Fruit fly (Drosophila melanogaster): ENCODE measurements around the gene Mcm2.

Mcm2 gene

dm6 chr3R:8269740-8270139 lies 5.0 kb downstream of the Mcm2 start, which contains the start of gene CG9630 (continued):
- TF ChIP-seq Bgb (GFP tag; IDR thresholded peaks at IDR 0.05; ENCODE audit: partially characterized antibody) (peak; percentile 73), Mrtf (GFP tag; IDR thresholded peaks at IDR 0.05) (no peak), CG32532 (GFP tag; IDR thresholded peaks at IDR 0.05) (no peak), pan (optimal IDR thresholded peaks at IDR 0.05) (no peak), pan (GFP tag; optimal IDR thresholded peaks at IDR 0.05 in 1 of 2, IDR thresholded peaks at IDR 0.05 in 1 of 2) (no peak), CG14667 (GFP tag; IDR thresholded peaks at IDR 0.05) (no peak), Adf1 (GFP tag; IDR thresholded peaks at IDR 0.05) (0 out of 2 replicates have a peak, but pooled peaks have one; percentile 16), CG4282 (GFP tag; optimal IDR thresholded peaks at IDR 0.05) (no peak), tna (GFP tag; IDR thresholded peaks at IDR 0.05; ENCODE audit: partially characterized antibody) (peak; percentile 31; the same call in 1 of the 2 replicates), stc (GFP tag; IDR thresholded peaks at IDR 0.05) (no peak), CG12659 (GFP tag; optimal IDR thresholded peaks at IDR 0.05) (peak; percentile 12), CG13287 (GFP tag; IDR thresholded peaks at IDR 0.05; ENCODE audit: partially characterized antibody) (peak; percentile 80), cad (GFP tag; optimal IDR thresholded peaks at IDR 0.05) (no peak), E2f2 (GFP tag; IDR thresholded peaks at IDR 0.05) (peak; percentile 100), vnd (GFP tag; IDR thresholded peaks at IDR 0.05; ENCODE audit: partially characterized antibody) (0 out of 3 replicates have a peak, but pooled peaks have one; percentile 41), zen2 (GFP tag; IDR thresholded peaks at IDR 0.05; ENCODE audit: partially characterized antibody) (peak; percentile 68; the same call in 2 of the 3 replicates), CG8388 (GFP tag; optimal IDR thresholded peaks at IDR 0.05) (no peak), zfh1 (GFP tag; IDR thresholded peaks at IDR 0.05) (no peak), tup (GFP tag; optimal IDR thresholded peaks at IDR 0.05) (no peak), tio (GFP tag; optimal IDR thresholded peaks at IDR 0.05) (no peak), CG7745 (tag; optimal IDR thresholded peaks at IDR 0.05) (no peak), sug (tag; optimal IDR thresholded peaks at IDR 0.05) (no peak), trh (GFP tag; optimal IDR thresholded peaks at IDR 0.05) (no peak), Optix (GFP tag; IDR thresholded peaks at IDR 0.05) (no peak), H2.0 (GFP tag; IDR thresholded peaks at IDR 0.05) (no peak), Ravus (GFP tag; IDR thresholded peaks at IDR 0.05) (no peak), Fer3 (tag; optimal IDR thresholded peaks at IDR 0.05) (no peak), CG2116 (GFP tag; optimal IDR thresholded peaks at IDR 0.05) (peak; percentile 87), Lhr (GFP tag; optimal IDR thresholded peaks at IDR 0.05) (peak; percentile 42), tgo (GFP tag; IDR thresholded peaks at IDR 0.05) (no peak), BEAF-32 (GFP tag; optimal IDR thresholded peaks at IDR 0.05) (peak; percentile 72), CG1602 (GFP tag; optimal IDR thresholded peaks at IDR 0.05) (no peak), dmrt99B (tag; optimal IDR thresholded peaks at IDR 0.05) (no peak), Myb (GFP tag; optimal IDR thresholded peaks at IDR 0.05) (no peak), Med (GFP tag) (peak; percentile 87), gt (GFP tag; IDR thresholded peaks at IDR 0.05) (no peak), insv (GFP tag; optimal IDR thresholded peaks at IDR 0.05) (peak in 1 of 2 experiments; percentile 2), CG1832 (GFP tag; optimal IDR thresholded peaks at IDR 0.05) (no peak), CG4404 (GFP tag; IDR thresholded peaks at IDR 0.05) (no peak), sna (GFP tag; IDR thresholded peaks at IDR 0.05; ENCODE audit: partially characterized antibody) (peak; percentile 71; the same call in 1 of the 2 replicates), inv (GFP tag; IDR thresholded peaks at IDR 0.05; ENCODE audit: partially characterized antibody) (peak; percentile 43; the same call in 1 of the 2 replicates), br (optimal IDR thresholded peaks at IDR 0.05) (no peak), CG14050 (GFP tag; IDR thresholded peaks at IDR 0.05) (no peak), phol (tag; optimal IDR thresholded peaks at IDR 0.05) (peak; percentile 66), CG8478 (optimal IDR thresholded peaks at IDR 0.05) (no peak), crc (GFP tag; optimal IDR thresholded peaks at IDR 0.05) (no peak), HmgZ (tag; optimal IDR thresholded peaks at IDR 0.05) (peak; percentile 73), Hey (tag; optimal IDR thresholded peaks at IDR 0.05) (no peak), gsb-n (tag; optimal IDR thresholded peaks at IDR 0.05) (no peak), Dll (GFP tag; IDR thresholded peaks at IDR 0.05; ENCODE audit: partially characterized antibody) (peak; percentile 70), corto (GFP tag; optimal IDR thresholded peaks at IDR 0.05) (no peak), Rx (GFP tag; IDR thresholded peaks at IDR 0.05) (no peak)

All from whole organism, embryonic.